Worm (Caenorhabditis elegans): ENCODE data around the gene srd-64.

Gene srd-64

DNA sequence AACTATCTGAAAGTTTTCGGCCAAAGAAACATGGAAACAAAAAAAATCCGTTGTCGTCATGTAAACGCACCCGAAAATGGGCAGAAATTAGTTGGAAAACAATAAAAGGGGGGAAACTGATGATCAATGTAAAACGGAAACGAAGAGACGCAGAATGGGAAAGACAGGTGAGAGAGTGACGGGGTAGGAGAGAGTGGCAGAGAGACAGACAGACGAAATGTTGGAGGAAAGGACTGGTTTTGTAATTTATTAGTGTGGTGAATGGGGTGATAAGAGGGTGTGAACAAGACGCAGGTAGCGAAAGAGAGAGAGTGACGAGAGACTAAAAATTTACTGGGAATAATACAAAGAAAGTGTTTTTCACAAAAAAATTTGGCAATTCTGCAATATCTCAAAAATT, 13.9 kb downstream of the srd-64 start (continued):
- TF ChIP-seq C16A3.4 (tag; optimal IDR thresholded peaks at IDR 0.05) = peak; percentile 40
- TF ChIP-seq nhr-76 (tag; optimal IDR thresholded peaks at IDR 0.05) = no peak
- peak; percentile 85 for TF ChIP-seq snu-23 (GFP tag; optimal IDR thresholded peaks at IDR 0.05)

DNA sequence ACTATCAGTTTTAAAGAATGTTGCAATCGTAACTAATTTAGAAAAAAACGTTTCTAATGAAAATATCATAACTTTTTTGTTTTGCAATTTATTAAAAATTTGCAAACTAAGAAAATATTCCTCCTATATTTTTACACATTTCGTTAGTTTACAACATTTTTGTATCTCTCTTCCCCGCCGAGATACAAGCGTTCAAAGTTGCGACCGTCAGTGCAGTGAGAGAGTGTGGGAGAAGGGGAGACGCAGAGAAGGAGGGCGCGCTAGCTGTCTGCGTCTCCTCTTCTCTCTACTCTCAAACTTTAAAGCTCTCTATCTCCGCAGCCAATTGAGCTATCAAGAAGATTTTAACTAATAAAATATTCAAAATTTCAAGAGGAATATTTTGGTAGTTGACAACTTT, 14.5 kb downstream of the srd-64 start:
- no peak for TF ChIP-seq unc-98 (GFP tag; IDR thresholded peaks at IDR 0.05)
- no peak for TF ChIP-seq ztf-4 (tag; optimal IDR thresholded peaks at IDR 0.05)
- TF ChIP-seq skn-1 (tag; optimal IDR thresholded peaks at IDR 0.05) = no peak
- no peak for TF ChIP-seq lin-15B (tag; optimal IDR thresholded peaks at IDR 0.05)

- TF ChIP-seq tbx-2 (tag; optimal IDR thresholded peaks at IDR 0.05) (no peak), grh-1 (GFP tag; IDR thresholded peaks at IDR 0.05) (no peak), jun-1 (tag; optimal IDR thresholded peaks at IDR 0.05) (no peak), ceh-82 (tag; optimal IDR thresholded peaks at IDR 0.05) (no peak), nhr-85 (tag) (no peak), lin-14 (GFP tag; optimal IDR thresholded peaks at IDR 0.05) (peak; percentile 59), nhr-47 (tag; optimal IDR thresholded peaks at IDR 0.05) (no peak), lin-15B (tag; optimal IDR thresholded peaks at IDR 0.05) (no peak), fkh-8 (tag; optimal IDR thresholded peaks at IDR 0.05) (no peak), rnt-1 (tag; optimal IDR thresholded peaks at IDR 0.05) (peak; percentile 67), lin-35 (GFP tag; optimal IDR thresholded peaks at IDR 0.05) (no peak), nhr-237 (tag; optimal IDR thresholded peaks at IDR 0.05) (no peak), elt-2 (tag; optimal IDR thresholded peaks at IDR 0.05) (no peak), fkh-4 (tag; optimal IDR thresholded peaks at IDR 0.05; ENCODE audit: borderline replicate concordance) (no peak), Y116A8C.19 (tag; optimal IDR thresholded peaks at IDR 0.05; ENCODE audit: borderline replicate concordance) (no peak), unc-30 (tag; optimal IDR thresholded peaks at IDR 0.05) (no peak), aly-2 (tag; optimal IDR thresholded peaks at IDR 0.05) (no peak), nhr-71 (tag; optimal IDR thresholded peaks at IDR 0.05) (peak; percentile 49), unc-62 (GFP tag; optimal IDR thresholded peaks at IDR 0.05) (no peak), C04F5.9 (tag; optimal IDR thresholded peaks at IDR 0.05) (no peak), aha-1 (tag; optimal IDR thresholded peaks at IDR 0.05) (no peak), pqm-1 (tag; optimal IDR thresholded peaks at IDR 0.05) (no peak), nhr-11 (tag; optimal IDR thresholded peaks at IDR 0.05) (no peak), nhr-77 (tag; optimal IDR thresholded peaks at IDR 0.05) (no peak), isw-1 (GFP tag; IDR thresholded peaks at IDR 0.05) (no peak), efl-1 (optimal IDR thresholded peaks at IDR 0.05) (no peak), efl-1 (GFP tag; optimal IDR thresholded peaks at IDR 0.05 in 1 of 2) (no peak), nhr-28 (tag; optimal IDR thresholded peaks at IDR 0.05) (no peak), snu-23 (GFP tag; optimal IDR thresholded peaks at IDR 0.05) (peak; percentile 14), C16A3.4 (tag; optimal IDR thresholded peaks at IDR 0.05) (no peak), fos-1 (tag; optimal IDR thresholded peaks at IDR 0.05) (no peak), vab-15 (tag; optimal IDR thresholded peaks at IDR 0.05) (no peak), ets-5 (GFP tag; IDR thresholded peaks at IDR 0.05) (no peak), zip-4 (GFP tag; optimal IDR thresholded peaks at IDR 0.05) (no peak), sptf-1 (tag; optimal IDR thresholded peaks at IDR 0.05) (no peak)
These were observed 16.2 kb downstream of the srd-64 start for ce11 chrIII:1678671-1679070.

DNA sequence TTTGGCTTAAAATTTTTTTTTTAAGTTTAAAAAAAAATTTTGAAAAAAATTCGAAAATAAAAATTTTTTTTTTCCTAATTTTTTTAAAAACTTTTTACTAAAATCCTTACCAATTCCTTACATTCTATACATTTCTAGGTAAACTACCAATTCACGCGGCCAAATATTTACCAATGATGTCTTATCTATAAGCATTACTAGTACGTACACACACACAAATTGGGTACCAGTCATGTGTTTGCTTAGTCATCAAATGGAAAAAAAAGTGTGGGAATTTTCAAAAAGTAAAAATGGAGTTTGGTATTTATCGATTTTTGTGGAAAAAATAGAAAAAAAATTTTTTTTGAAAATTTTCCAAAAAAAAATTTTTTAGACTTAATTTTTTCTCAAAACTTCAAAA, 18.3 kb downstream of the srd-64 start, which contains the start of gene Y22D7AR.6:
TSS of gene Y22D7AR.6 (minus strand) at position 134 of the 400 bp plus-strand sequence.
- TF ChIP-seq nhr-90 (tag; optimal IDR thresholded peaks at IDR 0.05; ENCODE audit: poor library complexity) = no peak
- no peak for TF ChIP-seq pqm-1 (tag; optimal IDR thresholded peaks at IDR 0.05)
- no peak for TF ChIP-seq tlp-1 (tag; optimal IDR thresholded peaks at IDR 0.05)
- no peak for TF ChIP-seq C34B4.2 (tag; optimal IDR thresholded peaks at IDR 0.05)
- TF ChIP-seq nhr-20 (tag; optimal IDR thresholded peaks at IDR 0.05) = no peak
- no peak for TF ChIP-seq unc-62 (GFP tag; optimal IDR thresholded peaks at IDR 0.05)
- TF ChIP-seq nhr-12 (tag; optimal IDR thresholded peaks at IDR 0.05) = no peak
- TF ChIP-seq ceh-82 (tag; optimal IDR thresholded peaks at IDR 0.05) = no peak
- TF ChIP-seq ceh-90 (tag; optimal IDR thresholded peaks at IDR 0.05) = no peak
- no peak for TF ChIP-seq unc-86 (tag; optimal IDR thresholded peaks at IDR 0.05)
- no peak for TF ChIP-seq swsn-7 (tag; optimal IDR thresholded peaks at IDR 0.05)
- TF ChIP-seq fkh-4 (tag; optimal IDR thresholded peaks at IDR 0.05; ENCODE audit: borderline replicate concordance) = no peak
- TF ChIP-seq lin-15B (tag; optimal IDR thresholded peaks at IDR 0.05) = no peak

Data from whole organism, L1 larva.